Worm (Caenorhabditis elegans) whole organism, L3 larva: ENCODE measurements around the gene lys-4.

Experiments used
- ZK546.5 ChIP-seq: sonication (generic microtip); optimal IDR thresholded peaks from 2 replicates; lab custom pipeline; 2017; ENCODE audit warnings: missing biosample characterization, missing genetic modification characterization
- ama-1 ChIP-seq: fragments of 150-350 bp; optimal IDR thresholded peaks from 2 replicates; lab custom pipeline; 2018
- ceh-16 ChIP-seq: sonication (generic microtip); optimal IDR thresholded peaks from 2 replicates; lab custom pipeline; 2017; ENCODE audit warnings: missing biosample characterization, missing genetic modification characterization
- ceh-28 ChIP-seq: fragments of 150-350 bp; optimal IDR thresholded peaks from 2 replicates; lab custom pipeline; 2014; ENCODE audit warnings: missing biosample characterization, missing genetic modification reagents, missing genetic modification characterization
- ceh-82 ChIP-seq: fragments of 150-350 bp; optimal IDR thresholded peaks from 2 replicates; lab custom pipeline; 2014; ENCODE audit warnings: missing biosample characterization, missing genetic modification characterization
- ceh-9 ChIP-seq: sonication (generic microtip); optimal IDR thresholded peaks from 2 replicates; lab custom pipeline; 2018; ENCODE audit warnings: missing biosample characterization, missing genetic modification characterization
- egl-5 ChIP-seq: fragments of 150-350 bp; optimal IDR thresholded peaks from 2 replicates; lab custom pipeline; 2017; ENCODE audit warnings: missing biosample characterization, missing genetic modification reagents, missing genetic modification characterization, inconsistent platforms
- elt-1 ChIP-seq: fragments of 150-350 bp; optimal IDR thresholded peaks from 2 replicates; lab custom pipeline; 2014; ENCODE audit warnings: missing biosample characterization, missing genetic modification characterization
- elt-2 ChIP-seq: sonication (generic microtip); optimal IDR thresholded peaks from 2 replicates; lab custom pipeline; 2016; ENCODE audit warnings: missing genetic modification reagents, mild to moderate bottlenecking, missing genetic modification characterization, missing compliant biosample characterization
- fkh-10 ChIP-seq: sonication (generic microtip); optimal IDR thresholded peaks from 2 replicates; lab custom pipeline; 2017; ENCODE audit warnings: missing biosample characterization, missing genetic modification reagents, missing genetic modification characterization
- fkh-2 ChIP-seq: fragments of 150-350 bp; optimal IDR thresholded peaks from 2 replicates; lab custom pipeline; 2014; ENCODE audit warnings: missing biosample characterization, missing genetic modification reagents, missing genetic modification characterization
- hmg-11 ChIP-seq: sonication (generic microtip); optimal IDR thresholded peaks from 2 replicates; lab custom pipeline; 2016; ENCODE audit warnings: missing genetic modification characterization, missing compliant biosample characterization
- jun-1 ChIP-seq: fragments of 150-350 bp; optimal IDR thresholded peaks from 2 replicates; lab custom pipeline; 2014; ENCODE audit warnings: missing biosample characterization, missing genetic modification reagents, missing genetic modification characterization
- lin-15B ChIP-seq: fragments of 150-350 bp; optimal IDR thresholded peaks from 2 replicates; lab custom pipeline; 2014; ENCODE audit warnings: missing biosample characterization, missing genetic modification characterization
- lsy-12 ChIP-seq: sonication (generic microtip); optimal IDR thresholded peaks from 2 replicates; lab custom pipeline; 2016; ENCODE audit warnings: mild to moderate bottlenecking, missing genetic modification characterization, missing compliant biosample characterization
- mdl-1 ChIP-seq: fragments of 150-350 bp; optimal IDR thresholded peaks from 2 replicates; lab custom pipeline; 2014; ENCODE audit warnings: missing biosample characterization, missing genetic modification characterization
- mml-1 ChIP-seq: fragments of 150-350 bp; sonication (generic microtip); optimal IDR thresholded peaks from 3 replicates; lab custom pipeline; 2014; ENCODE audit warnings: missing biosample characterization, missing genetic modification characterization
- nfya-1 ChIP-seq: sonication (generic microtip); optimal IDR thresholded peaks from 2 replicates; lab custom pipeline; 2017; ENCODE audit warnings: missing genetic modification characterization, mild to moderate bottlenecking, missing compliant biosample characterization, antibody characterized with exemption, moderate library complexity; ENCODE audit not compliant: insufficient read depth
- nhr-11 ChIP-seq: fragments of 150-350 bp; optimal IDR thresholded peaks from 2 replicates; lab custom pipeline; 2014; ENCODE audit warnings: missing biosample characterization, missing genetic modification characterization
- nhr-12 ChIP-seq: fragments of 150-350 bp; optimal IDR thresholded peaks from 2 replicates; lab custom pipeline; 2014; ENCODE audit warnings: missing biosample characterization, missing genetic modification characterization
- nhr-23 ChIP-seq: fragments of 150-350 bp; optimal IDR thresholded peaks from 2 replicates; lab custom pipeline; 2014; ENCODE audit warnings: missing biosample characterization, missing genetic modification reagents, missing genetic modification characterization
- nhr-237 ChIP-seq: fragments of 150-350 bp; optimal IDR thresholded peaks from 2 replicates; lab custom pipeline; 2014; ENCODE audit warnings: missing biosample characterization, missing genetic modification characterization
- nhr-25 ChIP-seq: sonication (generic microtip); optimal IDR thresholded peaks from 2 replicates; lab custom pipeline; 2017; ENCODE audit warnings: missing biosample characterization, missing genetic modification characterization
- nhr-28 ChIP-seq: fragments of 150-350 bp; optimal IDR thresholded peaks from 2 replicates; lab custom pipeline; 2014; ENCODE audit warnings: missing biosample characterization, missing genetic modification characterization
- nhr-67 ChIP-seq: fragments of 150-350 bp; optimal IDR thresholded peaks from 2 replicates; lab custom pipeline; 2014; ENCODE audit warnings: missing biosample characterization, missing genetic modification characterization
- nhr-76 ChIP-seq: fragments of 150-350 bp; sonication (generic microtip); optimal IDR thresholded peaks from 5 replicates; lab custom pipeline; 2014; ENCODE audit warnings: missing biosample characterization, missing genetic modification characterization
- nhr-77 ChIP-seq: fragments of 150-350 bp; optimal IDR thresholded peaks from 2 replicates; lab custom pipeline; 2014; ENCODE audit warnings: missing biosample characterization, missing genetic modification characterization
- pha-4 ChIP-seq: fragments of 150-350 bp; optimal IDR thresholded peaks from 2 replicates; lab custom pipeline; 2014; ENCODE audit warnings: missing biosample characterization, missing genetic modification reagents, missing genetic modification characterization
- pqm-1 ChIP-seq: fragments of 150-350 bp; optimal IDR thresholded peaks from 2 replicates; lab custom pipeline; 2017; ENCODE audit warnings: missing biosample characterization, missing genetic modification characterization, inconsistent platforms
- snpc-4 ChIP-seq: fragments of 150-350 bp; optimal IDR thresholded peaks from 2 replicates; lab custom pipeline; 2014; ENCODE audit warnings: missing biosample characterization, missing genetic modification characterization
- tbx-2 ChIP-seq: sonication (generic microtip); optimal IDR thresholded peaks from 2 replicates; lab custom pipeline; 2016; ENCODE audit warnings: mild to moderate bottlenecking, missing genetic modification characterization, missing compliant biosample characterization
- unc-39 ChIP-seq: sonication (generic microtip); optimal IDR thresholded peaks from 4 replicates; lab custom pipeline; 2017; ENCODE audit warnings: missing biosample characterization, missing genetic modification characterization
- unc-62 ChIP-seq: fragments of 150-350 bp; sonication (generic microtip); optimal IDR thresholded peaks from 4 replicates; lab custom pipeline; 2014; ENCODE audit warnings: missing biosample characterization, missing genetic modification reagents, missing genetic modification characterization
- zag-1 ChIP-seq: fragments of 150-350 bp; optimal IDR thresholded peaks from 2 replicates; lab custom pipeline; 2014; ENCODE audit warnings: missing biosample characterization, missing genetic modification characterization
- ztf-4 ChIP-seq: fragments of 150-350 bp; optimal IDR thresholded peaks from 2 replicates; lab custom pipeline; 2014; ENCODE audit warnings: missing biosample characterization, missing genetic modification characterization

lys-4 gene

DNA sequence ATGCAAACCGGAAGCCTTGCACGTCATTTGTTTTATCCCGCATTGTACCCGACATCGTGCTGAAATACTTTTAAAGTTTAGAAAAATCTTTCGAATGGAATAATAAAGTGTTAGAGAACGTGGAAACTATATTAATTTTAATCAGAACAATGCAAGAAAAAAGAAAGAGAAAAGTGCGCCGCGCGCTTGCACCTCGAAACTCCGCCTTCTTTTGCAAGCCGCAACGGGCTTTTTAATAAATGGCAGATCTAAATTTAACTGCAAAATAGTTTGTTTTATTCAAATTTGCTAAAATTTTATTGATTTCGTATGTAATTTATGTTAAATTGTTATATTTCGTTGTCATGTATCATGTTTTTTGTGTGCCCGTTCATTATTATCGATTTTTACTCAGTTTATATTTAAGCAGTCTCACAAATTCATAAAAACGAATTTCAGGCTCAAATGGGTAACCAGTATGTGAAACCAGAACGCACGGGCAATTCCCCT, 29.0 kb upstream of the lys-4 start, which contains the start of the genes acl-3 and ndub-6:
acl-3 (minus strand) TSS at position 59 of the 489 bp plus-strand sequence.
ndub-6 (plus strand) TSS at position 439 of the 489 bp plus-strand sequence.
- TF ChIP-seq pha-4 (tag; lab: Kevin White, UChicago) (peak; percentile 16), mml-1 (no peak)

DNA sequence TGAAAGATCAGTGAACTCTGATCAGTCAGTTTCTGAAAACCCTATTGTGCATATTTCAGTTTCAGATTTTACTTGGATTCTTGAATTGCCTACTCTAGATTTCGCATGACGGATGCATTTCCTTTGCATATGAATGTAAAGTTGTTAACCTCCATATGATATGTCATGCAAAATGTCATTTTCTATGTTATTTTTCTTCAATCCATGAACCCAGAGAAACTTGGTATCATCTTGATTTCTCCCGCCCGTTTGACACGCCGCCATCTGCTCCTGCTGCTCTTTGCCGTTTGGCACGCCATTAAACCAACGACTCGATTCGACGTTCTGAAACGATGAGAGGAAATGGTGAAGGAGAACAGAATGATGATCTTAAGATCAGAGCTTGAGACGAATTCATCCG, 27.4 kb upstream of the lys-4 start:
- TF ChIP-seq snpc-4 (tag; lab: Kevin White, UChicago) (no peak), unc-39 (no peak), pqm-1 (tag; lab: Kevin White, UChicago) (no peak), fkh-2 (tag; lab: Kevin White, UChicago) (no peak), nhr-76 (no peak), nhr-77 (tag; lab: Kevin White, UChicago) (no peak), fkh-10 (GFP tag; lab: Kevin White, UChicago) (no peak)

DNA sequence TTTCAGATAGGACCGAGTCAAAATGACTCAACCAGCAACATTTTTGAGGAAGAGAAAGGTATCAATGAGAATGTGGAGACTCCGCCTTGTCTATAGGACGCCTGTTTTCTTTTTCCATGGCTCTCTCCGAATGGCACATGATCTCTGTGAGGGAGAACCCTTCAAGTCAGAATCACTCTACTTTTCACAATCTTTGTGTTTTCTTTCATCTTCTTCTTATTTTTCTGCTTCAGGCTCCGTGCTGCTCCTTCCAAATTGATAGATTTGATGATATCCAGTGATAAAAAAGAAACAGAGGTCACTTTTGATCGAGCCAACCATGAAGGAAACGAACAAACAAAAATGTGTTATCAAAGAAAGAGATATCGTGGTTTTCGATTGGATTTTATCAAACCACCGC, 26.1 kb upstream of the lys-4 start, which contains the start of gene ZK809.8:
ZK809.8 (minus strand) TSS at position 34 of the 400 bp plus-strand sequence.
- TF ChIP-seq tbx-2 (tag; lab: Kevin White, UChicago) (no peak), mml-1 (no peak), ceh-82 (tag; lab: Kevin White, UChicago) (no peak), nhr-67 (tag; lab: Kevin White, UChicago) (no peak), hmg-11 (no peak), ama-1 (lab: Kevin White, UChicago) (no peak), unc-62 (GFP tag; lab: Kevin White, UChicago) (no peak), nfya-1 (tag; lab: Kevin White, UChicago) (peak; percentile 2), nhr-28 (tag; lab: Kevin White, UChicago) (no peak), nhr-11 (tag; lab: Kevin White, UChicago) (peak; percentile 12), mdl-1 (tag; lab: Kevin White, UChicago) (no peak), nhr-12 (tag; lab: Kevin White, UChicago) (no peak), ztf-4 (tag; lab: Kevin White, UChicago) (no peak)

DNA sequence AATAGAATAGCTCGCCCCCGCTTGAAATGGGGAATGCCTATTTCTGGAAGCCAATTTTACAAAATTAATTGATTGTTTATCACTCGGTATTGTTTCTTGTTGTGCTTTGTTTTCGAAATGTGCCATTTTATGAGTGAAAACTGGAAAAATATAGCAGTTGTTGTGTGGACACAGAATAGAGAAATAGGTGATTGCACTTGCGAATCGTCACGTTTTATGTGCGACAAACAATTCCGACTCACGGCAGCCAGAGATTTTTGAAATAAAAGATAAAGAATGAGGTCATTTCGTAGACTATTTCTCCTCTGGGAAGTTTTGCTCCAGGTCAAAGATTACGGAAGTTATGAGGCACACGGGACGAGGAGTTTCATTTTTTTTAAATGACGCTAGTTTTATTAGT, 23.9 kb upstream of the lys-4 start:
- TF ChIP-seq egl-5 (peak; percentile 62), tbx-2 (tag; lab: Kevin White, UChicago) (no peak)

DNA sequence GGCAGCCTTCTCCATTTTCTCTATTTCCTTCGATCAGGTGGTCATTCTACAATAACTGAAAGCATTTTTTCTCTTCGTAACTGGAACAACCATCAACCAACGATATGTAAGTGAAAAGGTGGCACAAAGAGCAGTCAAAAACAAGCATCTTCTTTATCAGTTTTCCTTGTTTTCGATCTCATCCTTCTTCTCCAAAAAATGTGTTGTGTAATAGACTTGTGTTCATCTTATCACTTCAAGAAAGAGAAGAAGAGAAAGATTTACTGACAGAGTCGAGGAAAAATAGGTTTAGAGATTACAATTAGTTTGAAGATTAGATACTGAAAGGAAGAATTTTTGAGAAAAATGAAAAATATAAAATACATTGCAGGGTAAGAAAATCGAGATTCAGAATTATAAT, 22.4 kb upstream of the lys-4 start:
- TF ChIP-seq egl-5 (peak; percentile 39), ama-1 (lab: Kevin White, UChicago) (peak; percentile 14), unc-62 (GFP tag; lab: Kevin White, UChicago) (no peak), nhr-28 (tag; lab: Kevin White, UChicago) (no peak), nhr-11 (tag; lab: Kevin White, UChicago) (peak; percentile 26), elt-2 (tag; lab: Kevin White, UChicago) (peak; percentile 3)

DNA sequence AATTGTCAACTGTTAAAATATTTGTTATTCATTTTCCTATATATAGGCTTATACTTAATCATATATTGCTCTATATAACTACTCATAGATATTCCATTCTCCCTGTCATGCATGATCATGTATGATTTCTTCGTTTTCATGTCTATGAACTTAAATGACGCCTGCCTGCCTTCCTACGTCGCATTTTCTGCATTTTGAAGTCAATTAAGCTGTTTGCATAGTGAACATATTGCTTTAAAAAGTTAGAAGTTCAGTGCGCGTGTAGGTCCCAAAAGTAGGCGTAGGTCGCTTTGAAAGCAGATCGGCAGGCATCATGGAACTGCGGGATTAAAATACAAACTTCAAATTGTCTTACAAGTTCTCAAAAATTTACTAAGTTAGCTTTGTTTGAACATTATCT, 21.7 kb upstream of the lys-4 start:
- TF ChIP-seq nhr-11 (tag; lab: Kevin White, UChicago) = no peak
- TF ChIP-seq ama-1 (lab: Kevin White, UChicago) = peak; percentile 14
- no peak for TF ChIP-seq nhr-28 (tag; lab: Kevin White, UChicago)
- no peak for TF ChIP-seq tbx-2 (tag; lab: Kevin White, UChicago)

DNA sequence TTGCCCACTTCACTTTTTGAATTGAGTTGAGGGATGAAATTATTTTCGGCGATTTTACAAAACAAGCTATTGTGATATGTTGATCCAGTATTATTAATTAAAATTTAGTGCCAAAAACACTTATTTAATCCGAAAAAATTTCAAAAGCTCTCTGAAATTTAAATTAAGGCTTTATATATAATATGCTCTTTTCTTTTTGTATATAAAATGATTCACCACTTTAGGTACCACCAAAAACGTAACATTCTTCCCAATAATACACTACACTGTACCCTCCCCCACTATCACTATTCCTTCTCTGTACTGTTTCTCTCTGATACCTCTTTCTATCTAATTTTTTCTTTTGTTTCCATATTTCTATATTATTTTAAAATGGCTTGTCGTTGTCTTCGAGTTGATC, 20.9 kb upstream of the lys-4 start, which contains the start of gene prx-2:
prx-2 (plus strand) TSS at position 301 of the 400 bp plus-strand sequence.
- TF ChIP-seq nhr-28 (tag; lab: Kevin White, UChicago) (no peak), nhr-237 (no peak), tbx-2 (tag; lab: Kevin White, UChicago) (no peak), ceh-16 (tag; lab: Kevin White, UChicago) (no peak), ceh-28 (tag; lab: Kevin White, UChicago) (no peak), lsy-12 (tag; lab: Kevin White, UChicago) (no peak), nhr-11 (tag; lab: Kevin White, UChicago) (no peak), fkh-2 (tag; lab: Kevin White, UChicago) (no peak), zag-1 (tag; lab: Kevin White, UChicago) (no peak), ceh-9 (tag; lab: Kevin White, UChicago) (no peak), jun-1 (tag; lab: Kevin White, UChicago) (no peak), unc-39 (no peak), nhr-25 (no peak), ZK546.5 (tag; lab: Kevin White, UChicago) (no peak), elt-2 (tag; lab: Kevin White, UChicago) (no peak), ceh-82 (tag; lab: Kevin White, UChicago) (no peak), elt-1 (tag; lab: Kevin White, UChicago) (no peak), nhr-76 (no peak), nhr-23 (no peak), lin-15B (tag; lab: Kevin White, UChicago) (no peak)
- TF ChIP-seq, all 47 proteins: peak for 0
